Worm (Caenorhabditis elegans): ENCODE data around the gene cpg-1.

Gene cpg-1

ce11 chrIII:4493008-4493777 lies 4.0 kb downstream of the cpg-1 start (continued):
- TF ChIP-seq unc-62 (GFP tag; optimal IDR thresholded peaks at IDR 0.05 in 1 of 2) = no peak
- TF ChIP-seq unc-62 (tag; optimal IDR thresholded peaks at IDR 0.05) = no peak
- no peak for TF ChIP-seq R02D3.7 (tag; optimal IDR thresholded peaks at IDR 0.05)
- TF ChIP-seq set-16 (GFP tag; IDR thresholded peaks at IDR 0.05) = no peak
- no peak for TF ChIP-seq cey-2 (tag; optimal IDR thresholded peaks at IDR 0.05; ENCODE audit: borderline replicate concordance, insufficient read depth)
- TF ChIP-seq dmd-8 (GFP tag; IDR thresholded peaks at IDR 0.05) = no peak
- no peak for TF ChIP-seq pha-4 (GFP tag; IDR thresholded peaks at IDR 0.05)
- no peak for TF ChIP-seq pha-4 (tag; optimal IDR thresholded peaks at IDR 0.05)
- no peak for TF ChIP-seq F26F4.8 (GFP tag; conservative IDR thresholded peaks at IDR 0.05)
- TF ChIP-seq nhr-237 (tag; optimal IDR thresholded peaks at IDR 0.05) = no peak
- no peak for TF ChIP-seq aly-2 (tag; optimal IDR thresholded peaks at IDR 0.05)
- no peak for TF ChIP-seq nhr-102 (tag; optimal IDR thresholded peaks at IDR 0.05)
- no peak for TF ChIP-seq nhr-42 (GFP tag; IDR thresholded peaks at IDR 0.05)
- no peak for TF ChIP-seq F49E8.2 (tag; optimal IDR thresholded peaks at IDR 0.05; ENCODE audit: borderline replicate concordance)
- no peak for TF ChIP-seq nhr-10 (tag; optimal IDR thresholded peaks at IDR 0.05)
- TF ChIP-seq dve-1 (tag; optimal IDR thresholded peaks at IDR 0.05; ENCODE audit: insufficient read depth) = peak; percentile 37
- TF ChIP-seq ZK546.5 (tag; optimal IDR thresholded peaks at IDR 0.05) = no peak
- no peak for TF ChIP-seq lsy-2 (tag; optimal IDR thresholded peaks at IDR 0.05)
- no peak for TF ChIP-seq zip-2 (tag; optimal IDR thresholded peaks at IDR 0.05)
- TF ChIP-seq T26A8.4 (GFP tag; IDR thresholded peaks at IDR 0.05) = no peak
- TF ChIP-seq spr-1 (tag; optimal IDR thresholded peaks at IDR 0.05) = no peak
- TF ChIP-seq mxl-3 (GFP tag; optimal IDR thresholded peaks at IDR 0.05) = no peak
- no peak for TF ChIP-seq gei-8 (GFP tag; optimal IDR thresholded peaks at IDR 0.05)
- peak; percentile 50 for TF ChIP-seq hlh-11 (tag; optimal IDR thresholded peaks at IDR 0.05)
- no peak for TF ChIP-seq sdz-12 (GFP tag; optimal IDR thresholded peaks at IDR 0.05)
- no peak for TF ChIP-seq tag-97 (GFP tag; IDR thresholded peaks at IDR 0.05)
- TF ChIP-seq ZK337.2 (GFP tag; IDR thresholded peaks at IDR 0.05) = no peak
- no peak for TF ChIP-seq lin-38 (GFP tag; IDR thresholded peaks at IDR 0.05)
- TF ChIP-seq nhr-6 (tag; optimal IDR thresholded peaks at IDR 0.05) = no peak
- no peak for TF ChIP-seq saeg-2 (GFP tag; IDR thresholded peaks at IDR 0.05)
- TF ChIP-seq nhr-48 (tag; optimal IDR thresholded peaks at IDR 0.05) = peak; percentile 4
- no peak for TF ChIP-seq hif-1 (tag; optimal IDR thresholded peaks at IDR 0.05)
- peak; percentile 52 for TF ChIP-seq nhr-28 (tag; optimal IDR thresholded peaks at IDR 0.05)
- TF ChIP-seq ceh-62 (tag; optimal IDR thresholded peaks at IDR 0.05) = no peak
- no peak for TF ChIP-seq nhr-111 (GFP tag; optimal IDR thresholded peaks at IDR 0.05)
- TF ChIP-seq dmd-6 (GFP tag; IDR thresholded peaks at IDR 0.05) = peak; percentile 68
- TF ChIP-seq mep-1 (tag; optimal IDR thresholded peaks at IDR 0.05) = peak; percentile 1
- TF ChIP-seq fos-1 (tag; optimal IDR thresholded peaks at IDR 0.05) = no peak
- TF ChIP-seq daf-12 (tag; optimal IDR thresholded peaks at IDR 0.05) = no peak
- TF ChIP-seq fkh-10 (GFP tag; optimal IDR thresholded peaks at IDR 0.05) = no peak
- TF ChIP-seq lim-7 (GFP tag; IDR thresholded peaks at IDR 0.05) = no peak
- TF ChIP-seq Y75B8A.6 (GFP tag; IDR thresholded peaks at IDR 0.05) = no peak

DNA sequence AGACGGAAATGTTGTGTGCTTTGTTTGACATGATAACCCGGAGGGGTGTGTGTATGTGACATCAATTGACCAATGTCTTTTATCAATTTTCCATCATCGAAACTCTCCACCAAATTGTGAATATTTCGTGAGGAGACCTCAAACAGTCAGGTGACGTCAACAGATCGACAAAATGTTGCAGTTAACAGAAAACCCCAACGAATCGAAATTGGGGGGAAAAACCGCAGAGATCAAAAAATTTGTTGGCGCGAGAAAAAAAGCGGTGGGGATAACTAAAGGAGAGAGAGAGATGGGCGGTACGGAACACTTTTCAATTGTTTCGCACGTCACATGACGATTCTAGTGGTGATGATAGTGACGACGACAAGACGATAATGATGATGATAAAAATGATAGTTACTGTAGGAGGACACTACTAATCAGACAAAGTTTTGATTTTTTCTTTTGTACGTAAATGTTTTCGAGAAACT lies 5.4 kb downstream of the cpg-1 start:
- peak; percentile 92 for TF ChIP-seq aha-1 (tag)
- TF ChIP-seq daf-16 (GFP tag; optimal IDR thresholded peaks at IDR 0.05) = no peak
- peak; percentile 67 for TF ChIP-seq daf-16 (tag; optimal IDR thresholded peaks at IDR 0.05)
- TF ChIP-seq fkh-10 (GFP tag; optimal IDR thresholded peaks at IDR 0.05) = no peak
- peak; percentile 3 to 78 for TF ChIP-seq mdl-1 (tag; optimal IDR thresholded peaks at IDR 0.05)
- no peak for TF ChIP-seq pha-4 (GFP tag; IDR thresholded peaks at IDR 0.05)
- TF ChIP-seq pha-4 (tag; optimal IDR thresholded peaks at IDR 0.05) = no peak
- peak; percentile 77 for TF ChIP-seq nhr-48 (tag; optimal IDR thresholded peaks at IDR 0.05)
- TF ChIP-seq tra-1 (GFP tag; IDR thresholded peaks at IDR 0.05) = peak; percentile 47; the same call in 1 of the 2 replicates
- TF ChIP-seq mes-2 (tag; optimal IDR thresholded peaks at IDR 0.05; ENCODE audit: poor library complexity, severe bottlenecking) = no peak
- no peak for TF ChIP-seq lim-7 (GFP tag; IDR thresholded peaks at IDR 0.05)
- peak; percentile 79 for TF ChIP-seq nhr-28 (tag; optimal IDR thresholded peaks at IDR 0.05)
- TF ChIP-seq nhr-102 (tag; optimal IDR thresholded peaks at IDR 0.05) = peak; percentile 37
- TF ChIP-seq snpc-4 (tag; optimal IDR thresholded peaks at IDR 0.05) = no peak
- peak; percentile 77 for TF ChIP-seq mxl-3 (GFP tag; optimal IDR thresholded peaks at IDR 0.05)
- TF ChIP-seq hlh-11 (tag; optimal IDR thresholded peaks at IDR 0.05) = peak; percentile 90
- peak; percentile 78 for TF ChIP-seq cey-2 (tag; optimal IDR thresholded peaks at IDR 0.05; ENCODE audit: borderline replicate concordance, insufficient read depth)
- TF ChIP-seq mdt-29 (GFP tag; IDR thresholded peaks at IDR 0.05) = no peak
- TF ChIP-seq rbr-2 (tag; optimal IDR thresholded peaks at IDR 0.05) = peak; percentile 16

Measured in whole organism, L4 larva.